Worm (Caenorhabditis elegans) whole organism, L4/young adult: ENCODE measurements around the gene fbxa-166.

Source experiments
- W03F9.2 ChIP-seq: fragments of 150-350 bp; optimal IDR thresholded peaks from 2 replicates; lab custom pipeline; 2014; ENCODE audit warnings: missing biosample characterization, missing genetic modification characterization
- dao-5 ChIP-seq: sonication (generic microtip); optimal IDR thresholded peaks from 2 replicates; lab custom pipeline; 2016; ENCODE audit warnings: missing genotype, missing genetic modification characterization, moderate library complexity, missing compliant biosample characterization
- him-1 ChIP-seq: sonication (generic microtip); optimal IDR thresholded peaks from 2 replicates; lab custom pipeline; 2016; ENCODE audit warnings: missing genotype, missing genetic modification reagents, missing genetic modification characterization, missing compliant biosample characterization

- TF ChIP-seq him-1 (tag; lab: Kevin White, UChicago) (no peak), dao-5 (no peak), W03F9.2 (tag; lab: Kevin White, UChicago) (no peak)
These were observed 38.4 kb upstream of the fbxa-166 start, which contains the start of gene ZC204.12 for ce11 chrII:1657202-1657601.
